Worm (Caenorhabditis elegans) whole organism, midembryonic: Measurements from ENCODE around the gene F49E8.7.

Experiments used
- T22C8.4 ChIP-seq: fragments of 200-800 bp; sonication (Bioruptor generic); IDR thresholded peaks from 2 replicates; pipeline ENCODE4 v1.3.6; 2022; ENCODE audit warnings: missing genetic modification characterization, missing compliant biosample characterization
- flt-1 ChIP-seq: fragments of 200-800 bp; sonication (Bioruptor generic); IDR thresholded peaks from 2 replicates; pipeline ENCODE4 v1.3.6; 2022; ENCODE audit warnings: missing genetic modification characterization, missing compliant biosample characterization
- klf-2 ChIP-seq: fragments of 200-800 bp; sonication (Bioruptor generic); conservative IDR thresholded peaks from 2 replicates; pipeline ENCODE4 v1.3.6; 2022; ENCODE audit warnings: missing genetic modification reagents, missing genetic modification characterization, missing compliant biosample characterization
- med-1 ChIP-seq: sonication (generic microtip); optimal IDR thresholded peaks from 2 replicates; lab custom pipeline; 2017; ENCODE audit warnings: missing genetic modification characterization, mild to moderate bottlenecking, missing compliant biosample characterization, antibody characterized with exemption, missing genetic modification reagents; ENCODE audit not compliant: insufficient read depth
- ref-1 ChIP-seq: fragments of 200-800 bp; sonication (Bioruptor generic); conservative IDR thresholded peaks from 2 replicates; pipeline ENCODE4 v1.3.6; 2022; ENCODE audit warnings: missing genetic modification reagents, missing genetic modification characterization, missing compliant biosample characterization
- tab-1 ChIP-seq: fragments of 200-800 bp; sonication (Bioruptor generic); IDR thresholded peaks from 2 replicates; pipeline ENCODE4 v1.3.6; 2022; ENCODE audit warnings: missing genetic modification characterization, missing compliant biosample characterization
- ztf-29 ChIP-seq: fragments of 200-800 bp; sonication (Bioruptor generic); IDR thresholded peaks from 2 replicates; pipeline ENCODE4 v1.3.6; 2022; ENCODE audit warnings: missing genetic modification reagents, missing genetic modification characterization, missing compliant biosample characterization

ce11 chrIV:7567557-7568010, 11.4 kb upstream of the F49E8.7 start, which contains the start of gene F32E10.8:
- no peak for TF ChIP-seq med-1 (GFP tag; lab: Kevin White, UChicago)
- no peak for TF ChIP-seq tab-1 (GFP tag; lab: Robert Waterston, UW)
- no peak for TF ChIP-seq flt-1 (GFP tag; lab: Robert Waterston, UW)
- TF ChIP-seq T22C8.4 (GFP tag; lab: Robert Waterston, UW): no peak
- no peak for TF ChIP-seq ztf-29
- no peak for TF ChIP-seq ref-1 (GFP tag; lab: Robert Waterston, UW)
- no peak for TF ChIP-seq klf-2 (GFP tag; lab: Robert Waterston, UW)
